Fruit fly (Drosophila melanogaster) whole organism, embryonic: ENCODE measurements around the gene SrpRbeta.
A peak's percentile ranks its signal among the peaks of the same experiment; 100 is the strongest.

ENCODE experiments used
- BEAF-32 ChIP-seq: fragments of 200-800 bp; sonication (Bioruptor generic); optimal IDR thresholded peaks from 3 replicates; lab custom pipeline; 2017; ENCODE audit warnings: missing biosample characterization, missing genetic modification characterization, mild to moderate bottlenecking, moderate library complexity, missing genetic modification reagents
- Blimp-1 ChIP-seq: fragments of 200-800 bp; sonication (Bioruptor generic); optimal IDR thresholded peaks from 3 replicates; lab custom pipeline; 2018; ENCODE audit warnings: missing biosample characterization, missing genetic modification characterization, mild to moderate bottlenecking, moderate library complexity, missing genetic modification reagents
- BtbVII ChIP-seq: fragments of 200-800 bp; sonication (Bioruptor generic); optimal IDR thresholded peaks from 3 replicates; lab custom pipeline; 2017; ENCODE audit warnings: missing biosample characterization, mild to moderate bottlenecking, missing genetic modification characterization
- CG10462 ChIP-seq: fragments of 200-800 bp; sonication (Bioruptor generic); optimal IDR thresholded peaks from 2 replicates; lab custom pipeline; 2016; ENCODE audit warnings: missing biosample characterization, missing genetic modification characterization
- CG10654 ChIP-seq: fragments of 200-800 bp; sonication (Bioruptor generic); optimal IDR thresholded peaks from 2 replicates; lab custom pipeline; 2016; ENCODE audit warnings: missing biosample characterization, missing genetic modification characterization
- CG11247 ChIP-seq: fragments of 200-800 bp; sonication (Bioruptor generic); IDR thresholded peaks from 2 replicates; pipeline ENCODE4 v1.3.6; 2022; ENCODE audit warnings: missing biosample characterization, missing genetic modification characterization
- CG12104 ChIP-seq: fragments of 200-800 bp; sonication (Bioruptor generic); optimal IDR thresholded peaks from 3 replicates; lab custom pipeline; 2016; ENCODE audit warnings: missing biosample characterization, missing genetic modification characterization
- CG12155 ChIP-seq: fragments of 200-800 bp; sonication (Bioruptor generic); optimal IDR thresholded peaks from 3 replicates; lab custom pipeline; 2016; ENCODE audit warnings: missing biosample characterization, missing genetic modification characterization
- CG12299 ChIP-seq: fragments of 200-800 bp; sonication (Bioruptor generic); optimal IDR thresholded peaks from 2 replicates; lab custom pipeline; 2018; ENCODE audit warnings: missing biosample characterization, mild to moderate bottlenecking, missing genetic modification characterization
- CG15073 ChIP-seq: fragments of 200-800 bp; sonication (Bioruptor generic); optimal IDR thresholded peaks from 2 replicates; lab custom pipeline; 2016; ENCODE audit warnings: missing biosample characterization, missing genetic modification characterization
- CG15269 ChIP-seq: fragments of 200-800 bp; sonication (Bioruptor generic); optimal IDR thresholded peaks from 2 replicates; lab custom pipeline; 2018; ENCODE audit warnings: missing biosample characterization, mild to moderate bottlenecking, missing genetic modification characterization, moderate library complexity
- CG15479 ChIP-seq: fragments of 200-800 bp; sonication (Bioruptor generic); optimal IDR thresholded peaks from 3 replicates; lab custom pipeline; 2019; ENCODE audit warnings: missing biosample characterization, mild to moderate bottlenecking, missing genetic modification characterization, moderate library complexity
- CG15696 ChIP-seq: fragments of 200-800 bp; sonication (Bioruptor generic); optimal IDR thresholded peaks from 2 replicates; lab custom pipeline; 2019; ENCODE audit warnings: missing biosample characterization, mild to moderate bottlenecking, missing genetic modification characterization, moderate library complexity
- CG16815 ChIP-seq: fragments of 200-800 bp; sonication (Bioruptor generic); optimal IDR thresholded peaks from 3 replicates; lab custom pipeline; 2017; ENCODE audit warnings: missing biosample characterization, mild to moderate bottlenecking, missing genetic modification characterization
- CG17359 ChIP-seq: fragments of 200-800 bp; sonication (Bioruptor generic); optimal IDR thresholded peaks from 3 replicates; lab custom pipeline; 2018; ENCODE audit warnings: missing biosample characterization, mild to moderate bottlenecking, missing genetic modification characterization, moderate library complexity
- CG18599 ChIP-seq: fragments of 200-800 bp; sonication (Bioruptor generic); optimal IDR thresholded peaks from 3 replicates; lab custom pipeline; 2017; ENCODE audit warnings: missing biosample characterization, missing genetic modification characterization, mild to moderate bottlenecking, moderate library complexity, missing genetic modification reagents
- CG2199 ChIP-seq: fragments of 200-800 bp; sonication (Bioruptor generic); IDR thresholded peaks from 3 replicates; pipeline ENCODE4 v1.3.6; 2022; ENCODE audit warnings: missing biosample characterization, missing genetic modification characterization
- CG2875 ChIP-seq: fragments of 200-800 bp; sonication (Bioruptor generic); optimal IDR thresholded peaks from 2 replicates; lab custom pipeline; 2017; ENCODE audit warnings: missing biosample characterization, mild to moderate bottlenecking, missing genetic modification characterization, missing genetic modification reagents
- CG30403 ChIP-seq: fragments of 200-800 bp; sonication (Bioruptor generic); optimal IDR thresholded peaks from 3 replicates; lab custom pipeline; 2016; ENCODE audit warnings: missing biosample characterization, missing genetic modification characterization
- CG5245 ChIP-seq: fragments of 200-800 bp; sonication (Bioruptor generic); optimal IDR thresholded peaks from 3 replicates; lab custom pipeline; 2016; ENCODE audit warnings: missing biosample characterization, missing genetic modification characterization
- CG6791 ChIP-seq: fragments of 200-800 bp; sonication (Bioruptor generic); IDR thresholded peaks from 3 replicates; pipeline ENCODE4 v1.3.6; 2022; ENCODE audit warnings: missing biosample characterization, missing genetic modification characterization; ENCODE audit not compliant: partially characterized antibody
- CG8359 ChIP-seq: fragments of 200-800 bp; sonication (Bioruptor generic); optimal IDR thresholded peaks from 2 replicates; lab custom pipeline; 2017; ENCODE audit warnings: missing biosample characterization, mild to moderate bottlenecking, missing genetic modification characterization, borderline replicate concordance
- CG9609 ChIP-seq: fragments of 200-800 bp; sonication (Bioruptor generic); optimal IDR thresholded peaks from 3 replicates; lab custom pipeline; 2016; ENCODE audit warnings: missing biosample characterization, missing genetic modification characterization
- Deaf1 ChIP-seq: fragments of 200-800 bp; optimal IDR thresholded peaks from 3 replicates; lab custom pipeline; 2019; ENCODE audit warnings: missing biosample characterization, mild to moderate bottlenecking, missing genetic modification characterization, moderate library complexity
- Dek ChIP-seq: fragments of 200-800 bp; sonication (Bioruptor generic); optimal IDR thresholded peaks from 3 replicates; lab custom pipeline; 2019; ENCODE audit warnings: missing biosample characterization, mild to moderate bottlenecking, missing genetic modification characterization, moderate library complexity
- E2f2 ChIP-seq: fragments of 200-800 bp; sonication (Bioruptor generic); IDR thresholded peaks from 2 replicates; pipeline ENCODE4 v1.3.6; 2022; ENCODE audit warnings: missing biosample characterization, missing genetic modification characterization
- Fer2 ChIP-seq: fragments of 200-800 bp; sonication (Bioruptor generic); optimal IDR thresholded peaks from 2 replicates; lab custom pipeline; 2018; ENCODE audit warnings: missing biosample characterization, mild to moderate bottlenecking, missing genetic modification characterization, moderate library complexity
- Hmr ChIP-seq: fragments of 200-800 bp; sonication (Bioruptor generic); optimal IDR thresholded peaks from 3 replicates; lab custom pipeline; 2017; ENCODE audit warnings: mild to moderate bottlenecking, missing biosample characterization, missing genetic modification reagents, missing genetic modification characterization
- MESR4 ChIP-seq: fragments of 200-800 bp; sonication (Bioruptor generic); optimal IDR thresholded peaks from 2 replicates; lab custom pipeline; 2018; ENCODE audit warnings: missing biosample characterization, mild to moderate bottlenecking, missing genetic modification characterization, moderate library complexity
- NFAT ChIP-seq: fragments of 200-800 bp; sonication (Bioruptor generic); IDR thresholded peaks from 2 replicates; pipeline ENCODE4 v1.3.6; 2022; ENCODE audit warnings: missing biosample characterization, missing genetic modification characterization
- Oaz ChIP-seq: fragments of 200-800 bp; sonication (Bioruptor generic); IDR thresholded peaks from 2 replicates; pipeline ENCODE4 v1.3.6; 2022; ENCODE audit warnings: missing biosample characterization, missing genetic modification characterization
- Opbp ChIP-seq: fragments of 200-800 bp; sonication (Bioruptor generic); IDR thresholded peaks from 3 replicates; pipeline ENCODE4 v1.3.6; 2022; ENCODE audit warnings: missing biosample characterization, missing genetic modification characterization; ENCODE audit not compliant: partially characterized antibody
- cato ChIP-seq: fragments of 200-800 bp; sonication (Bioruptor generic); optimal IDR thresholded peaks from 2 replicates; lab custom pipeline; 2016; ENCODE audit warnings: missing biosample characterization, missing genetic modification characterization, borderline replicate concordance
- chm ChIP-seq: fragments of 200-800 bp; sonication (Bioruptor generic); IDR thresholded peaks from 2 replicates; pipeline ENCODE4 v1.3.6; 2022; ENCODE audit warnings: missing biosample characterization, missing genetic modification characterization
- eyg ChIP-seq: fragments of 200-800 bp; sonication (Bioruptor generic); optimal IDR thresholded peaks from 3 replicates; lab custom pipeline; 2016; ENCODE audit warnings: missing biosample characterization, missing genetic modification characterization
- gfzf ChIP-seq: fragments of 200-800 bp; sonication (Bioruptor generic); optimal IDR thresholded peaks from 2 replicates; lab custom pipeline; 2016; ENCODE audit warnings: missing biosample characterization, mild to moderate bottlenecking, missing genetic modification characterization, moderate library complexity
- gro ChIP-seq: fragments of 200-800 bp; sonication (Bioruptor generic); optimal IDR thresholded peaks from 2 replicates; lab custom pipeline; 2016; ENCODE audit warnings: missing biosample characterization, missing genetic modification characterization
- gt ChIP-seq: fragments of 200-800 bp; sonication (Bioruptor generic); IDR thresholded peaks from 2 replicates; pipeline ENCODE4 v1.3.6; 2022; ENCODE audit warnings: missing biosample characterization, missing genetic modification characterization
- hb ChIP-seq: fragments of 200-800 bp; sonication (Bioruptor generic); IDR thresholded peaks from 3 replicates; pipeline ENCODE4 v1.3.6; 2022; ENCODE audit warnings: missing biosample characterization, missing genetic modification characterization; ENCODE audit not compliant: partially characterized antibody
- lola ChIP-seq, 3 experiments: fragments of >200 bp in 2 of 3; fragments of 200-800 bp in 1 of 3; sonication (Bioruptor generic) in 1 of 3; optimal IDR thresholded peaks; 2 replicates each; lab custom pipeline; 2017 to 2019; ENCODE audit warnings: missing biosample characterization in 3 of 3, missing genetic modification characterization in 3 of 3, mild to moderate bottlenecking in 1 of 3, moderate library complexity in 1 of 3
- mirr ChIP-seq: fragments of 200-800 bp; sonication (Bioruptor generic); optimal IDR thresholded peaks from 3 replicates; lab custom pipeline; 2018; ENCODE audit warnings: missing biosample characterization, mild to moderate bottlenecking, missing genetic modification characterization
- mld ChIP-seq: fragments of 200-800 bp; sonication (Bioruptor generic); IDR thresholded peaks from 3 replicates; pipeline ENCODE4 v1.3.6; 2022; ENCODE audit warnings: missing biosample characterization, missing genetic modification characterization; ENCODE audit not compliant: partially characterized antibody
- odd ChIP-seq: fragments of 200-800 bp; sonication (Bioruptor generic); optimal IDR thresholded peaks from 2 replicates; lab custom pipeline; 2017; ENCODE audit warnings: missing biosample characterization, mild to moderate bottlenecking, missing genetic modification characterization
- sna ChIP-seq: fragments of 200-800 bp; sonication (Bioruptor generic); IDR thresholded peaks from 2 replicates; pipeline ENCODE4 v1.3.6; 2022; ENCODE audit warnings: missing biosample characterization, missing genetic modification characterization; ENCODE audit not compliant: partially characterized antibody
- tgo ChIP-seq: fragments of 200-800 bp; sonication (Bioruptor generic); IDR thresholded peaks from 3 replicates; pipeline ENCODE4 v1.3.6; 2022; ENCODE audit warnings: missing biosample characterization, missing genetic modification characterization
- tx ChIP-seq: fragments of 200-800 bp; sonication (Bioruptor generic); optimal IDR thresholded peaks from 2 replicates; lab custom pipeline; 2016; ENCODE audit warnings: missing biosample characterization, missing genetic modification characterization
- vvl ChIP-seq: fragments of 200-800 bp; sonication (Bioruptor generic); IDR thresholded peaks from 2 replicates; pipeline ENCODE4 v1.3.6; 2022; ENCODE audit warnings: missing biosample characterization, missing genetic modification characterization

Gene SrpRbeta

dm6 chr3L:8672199-8673059 is 47.6 kb downstream of the SrpRbeta start (continued):
- TF ChIP-seq CG8359 (GFP tag; lab: Kevin White, UChicago) (peak; percentile 100), chm (GFP tag; lab: Robert Waterston, UW) (no peak), CG5245 (GFP tag; lab: Kevin White, UChicago) (no peak), CG16815 (no peak), Deaf1 (tag; lab: Kevin White, UChicago) (peak; percentile 26), CG10654 (GFP tag; lab: Kevin White, UChicago) (no peak), tx (GFP tag; lab: Kevin White, UChicago) (no peak), CG15073 (GFP tag; lab: Kevin White, UChicago) (no peak), BtbVII (no peak), Dek (tag; lab: Kevin White, UChicago) (peak; percentile 58), mld (GFP tag; lab: Robert Waterston, UW) (no peak), CG18599 (GFP tag; lab: Kevin White, UChicago) (peak; percentile 59), lola (GFP tag; optimal IDR thresholded peaks at IDR 0.05; lab: Kevin White, UChicago) (no peak), Blimp-1 (GFP tag; lab: Kevin White, UChicago) (no peak), BEAF-32 (no peak), NFAT (GFP tag; lab: Robert Waterston, UW) (no peak), CG6791 (GFP tag; lab: Robert Waterston, UW) (no peak), Oaz (GFP tag; lab: Robert Waterston, UW) (peak; percentile 5; the same call in 1 of the 2 replicates), gt (no peak), hb (GFP tag; lab: Robert Waterston, UW) (0 out of 3 replicates have a peak, but pooled peaks have one; percentile 29), CG15479 (GFP tag; lab: Kevin White, UChicago) (no peak), CG15269 (tag; lab: Kevin White, UChicago) (peak; percentile 55), E2f2 (GFP tag; lab: Robert Waterston, UW) (no peak; the same call in 1 of the 2 replicates), mirr (no peak), CG10462 (GFP tag; lab: Kevin White, UChicago) (peak; percentile 18), CG30403 (GFP tag; lab: Kevin White, UChicago) (peak; percentile 40), odd (GFP tag; lab: Kevin White, UChicago) (no peak), CG15696 (tag; lab: Kevin White, UChicago) (no peak), Opbp (GFP tag; lab: Robert Waterston, UW) (no peak), CG12299 (tag; lab: Kevin White, UChicago) (no peak), CG11247 (GFP tag; lab: Robert Waterston, UW) (no peak), eyg (GFP tag; lab: Kevin White, UChicago) (no peak), MESR4 (GFP tag; lab: Kevin White, UChicago) (no peak), Hmr (GFP tag; lab: Kevin White, UChicago) (peak; percentile 54), CG12155 (GFP tag; lab: Kevin White, UChicago) (peak; percentile 35), CG17359 (peak; percentile 20), CG12104 (GFP tag; lab: Kevin White, UChicago) (no peak), Fer2 (tag; lab: Kevin White, UChicago) (no peak), sna (GFP tag; lab: Robert Waterston, UW) (no peak), tgo (GFP tag; lab: Robert Waterston, UW) (peak; percentile 31; the same call in 1 of the 3 replicates), CG2199 (GFP tag; lab: Robert Waterston, UW) (no peak), gro (GFP tag; lab: Kevin White, UChicago) (peak; percentile 42), CG2875 (GFP tag; lab: Kevin White, UChicago) (no peak), vvl (no peak; the same call in 1 of the 2 replicates), CG9609 (GFP tag; lab: Kevin White, UChicago) (no peak), cato (GFP tag; lab: Kevin White, UChicago) (no peak), gfzf (GFP tag; lab: Kevin White, UChicago) (no peak)
